Worm (Caenorhabditis elegans) whole organism, L4/young adult: ENCODE results near the gene nas-8.

ENCODE experiments used
- dao-5 ChIP-seq: sonication (generic microtip); optimal IDR thresholded peaks from 2 replicates; lab custom pipeline; 2016; ENCODE audit warnings: missing genotype, missing genetic modification characterization, moderate library complexity, missing compliant biosample characterization
- him-1 ChIP-seq: sonication (generic microtip); optimal IDR thresholded peaks from 2 replicates; lab custom pipeline; 2016; ENCODE audit warnings: missing genotype, missing genetic modification reagents, missing genetic modification characterization, missing compliant biosample characterization

- TF ChIP-seq him-1 (tag; lab: Kevin White, UChicago) (no peak), dao-5 (no peak)
Observed at ce11 chrIV:7154356-7154755, 39.7 kb downstream of the nas-8 start, which contains the start of gene C34D4.2.
